Fruit fly (Drosophila melanogaster) whole organism, adult: ENCODE measurements around the gene Bem46.

ENCODE experiments used
- CG12768 ChIP-seq: fragments of 200-800 bp; sonication (Bioruptor generic); optimal IDR thresholded peaks from 2 replicates; lab custom pipeline; 2017; ENCODE audit warnings: missing biosample characterization, missing genetic modification characterization, mild to moderate bottlenecking, moderate library complexity, missing genetic modification reagents
- CG14711 ChIP-seq: fragments of 200-800 bp; sonication (Bioruptor generic); optimal IDR thresholded peaks from 2 replicates; lab custom pipeline; 2018; ENCODE audit warnings: missing biosample characterization, mild to moderate bottlenecking, missing genetic modification characterization, moderate library complexity
- CG33017 ChIP-seq: fragments of 200-800 bp; sonication (Bioruptor generic); optimal IDR thresholded peaks from 2 replicates; lab custom pipeline; 2018; ENCODE audit warnings: missing biosample characterization, mild to moderate bottlenecking, missing genetic modification characterization, moderate library complexity
- CG5204 ChIP-seq: fragments of 200-800 bp; sonication (Bioruptor generic); optimal IDR thresholded peaks from 2 replicates; lab custom pipeline; 2016; ENCODE audit warnings: missing biosample characterization, missing genetic modification characterization
- CG7045 ChIP-seq: fragments of 200-800 bp; sonication (Bioruptor generic); optimal IDR thresholded peaks from 2 replicates; lab custom pipeline; 2017; ENCODE audit warnings: missing biosample characterization, mild to moderate bottlenecking, missing genetic modification characterization
- bab1 ChIP-seq: fragments of 200-800 bp; sonication (Bioruptor generic); optimal IDR thresholded peaks from 3 replicates; lab custom pipeline; 2019; ENCODE audit warnings: missing biosample characterization, mild to moderate bottlenecking, missing genetic modification characterization, moderate library complexity
- cic ChIP-seq: fragments of 200-800 bp; sonication (Bioruptor generic); optimal IDR thresholded peaks from 2 replicates; lab custom pipeline; 2017; ENCODE audit warnings: missing biosample characterization, mild to moderate bottlenecking, missing genetic modification characterization, moderate library complexity
- cnc ChIP-seq, 2 experiments: fragments of >200 bp; optimal IDR thresholded peaks; 2 replicates each; lab custom pipeline; 2017
- kay ChIP-seq: fragments of 200-800 bp; sonication (Bioruptor generic); peaks from one replicate; lab custom pipeline; 2016; ENCODE audit warnings: missing biosample characterization, missing genetic modification characterization, borderline replicate concordance
- ovo ChIP-seq: fragments of 200-800 bp; sonication (Bioruptor generic); optimal IDR thresholded peaks from 2 replicates; lab custom pipeline; 2016; ENCODE audit warnings: missing biosample characterization, missing genetic modification characterization
- pad ChIP-seq: fragments of 200-800 bp; sonication (Bioruptor generic); optimal IDR thresholded peaks from 3 replicates; lab custom pipeline; 2017; ENCODE audit warnings: missing biosample characterization, missing genetic modification characterization, mild to moderate bottlenecking, moderate library complexity, missing genetic modification reagents
- tj ChIP-seq: fragments of 200-800 bp; sonication (Bioruptor generic); optimal IDR thresholded peaks from 3 replicates; lab custom pipeline; 2017; ENCODE audit warnings: missing biosample characterization, mild to moderate bottlenecking, missing genetic modification characterization, moderate library complexity

dm6 chr2L:2969438-2969837 lies 18.5 kb upstream of the Bem46 start, which contains the start of gene Ts:
- no peak for TF ChIP-seq kay (GFP tag; lab: Kevin White, UChicago)
- no peak for TF ChIP-seq CG14711
- TF ChIP-seq CG33017 (tag; lab: Kevin White, UChicago), result no peak
- no peak for TF ChIP-seq cic (GFP tag; lab: Kevin White, UChicago)
- TF ChIP-seq ovo (GFP tag; lab: Kevin White, UChicago), result no peak
- no peak for TF ChIP-seq tj (GFP tag; lab: Kevin White, UChicago)
- no peak for TF ChIP-seq CG12768
- TF ChIP-seq pad (GFP tag; lab: Kevin White, UChicago), result no peak
- TF ChIP-seq CG5204 (GFP tag; lab: Kevin White, UChicago), result no peak
- TF ChIP-seq CG7045 (GFP tag; lab: Kevin White, UChicago), result no peak
- no peak for TF ChIP-seq cnc (optimal IDR thresholded peaks at IDR 0.05; lab: Kevin White, UChicago)
- peak; percentile 34 for TF ChIP-seq bab1 (GFP tag; lab: Kevin White, UChicago)
